In genomic region chrX:2177731-2178326, ce11 we compare ENCODE assay signal across 1 worm cellular context.
TF ChIP-seq lines count a peak whose summit lies in the region.

No protein-coding gene starts in this region.

TF ChIP-seq in whole organism, L1 larva, 84 proteins besides CTCF, POLR2A, EP300 and RAD21 (continued from another document):
- TF ChIP-seq unc-86 (tag; optimal IDR thresholded peaks at IDR 0.05; lab: Kevin White, UChicago) (no peak), nhr-28 (tag; optimal IDR thresholded peaks at IDR 0.05; lab: Kevin White, UChicago) (no peak), skn-1 (tag; optimal IDR thresholded peaks at IDR 0.05; lab: Kevin White, UChicago) (no peak), lir-3 (tag; optimal IDR thresholded peaks at IDR 0.05; lab: Kevin White, UChicago; ENCODE audit: poor library complexity) (no peak), unc-62 (GFP tag; optimal IDR thresholded peaks at IDR 0.05; lab: Kevin White, UChicago) (no peak), zag-1 (tag; optimal IDR thresholded peaks at IDR 0.05; lab: Kevin White, UChicago) (no peak), ceh-88 (GFP tag; IDR thresholded peaks at IDR 0.05; lab: Robert Waterston, UW) (no peak), unc-30 (tag; optimal IDR thresholded peaks at IDR 0.05; lab: Kevin White, UChicago) (no peak), nhr-77 (tag; optimal IDR thresholded peaks at IDR 0.05; lab: Kevin White, UChicago) (no peak), pag-3 (tag; optimal IDR thresholded peaks at IDR 0.05; lab: Kevin White, UChicago; ENCODE audit: borderline replicate concordance, insufficient read depth) (no peak), sptf-1 (tag; optimal IDR thresholded peaks at IDR 0.05; lab: Kevin White, UChicago) (no peak), zip-4 (GFP tag; optimal IDR thresholded peaks at IDR 0.05; lab: Kevin White, UChicago) (no peak), nhr-90 (tag; optimal IDR thresholded peaks at IDR 0.05; lab: Kevin White, UChicago; ENCODE audit: poor library complexity) (peak; percentile 54), fkh-10 (GFP tag; optimal IDR thresholded peaks at IDR 0.05; lab: Kevin White, UChicago) (no peak), lin-13 (GFP tag; optimal IDR thresholded peaks at IDR 0.05; lab: Kevin White, UChicago) (no peak), elt-3 (tag; optimal IDR thresholded peaks at IDR 0.05; lab: Kevin White, UChicago) (peak in 5 of 6 experiments; percentile 44 to 72 (median 68)), ces-1 (GFP tag; optimal IDR thresholded peaks at IDR 0.05; lab: Kevin White, UChicago) (no peak), nhr-85 (tag; lab: Kevin White, UChicago) (peak; percentile 88), ceh-90 (tag; optimal IDR thresholded peaks at IDR 0.05; lab: Kevin White, UChicago) (no peak), hpl-2 (GFP tag; optimal IDR thresholded peaks at IDR 0.05; lab: Kevin White, UChicago) (no peak), fkh-8 (tag; optimal IDR thresholded peaks at IDR 0.05; lab: Kevin White, UChicago) (no peak), pqm-1 (tag; optimal IDR thresholded peaks at IDR 0.05; lab: Kevin White, UChicago) (no peak), Y116A8C.19 (tag; optimal IDR thresholded peaks at IDR 0.05; lab: Kevin White, UChicago; ENCODE audit: borderline replicate concordance) (no peak), aly-2 (tag; optimal IDR thresholded peaks at IDR 0.05; lab: Kevin White, UChicago) (no peak), fos-1 (tag; optimal IDR thresholded peaks at IDR 0.05; lab: Kevin White, UChicago) (no peak), xbp-1 (tag; optimal IDR thresholded peaks at IDR 0.05; lab: Kevin White, UChicago) (no peak), nhr-71 (tag; optimal IDR thresholded peaks at IDR 0.05; lab: Kevin White, UChicago) (peak; percentile 30), ztf-4 (tag; optimal IDR thresholded peaks at IDR 0.05; lab: Kevin White, UChicago) (no peak), mef-2 (tag; optimal IDR thresholded peaks at IDR 0.05; lab: Kevin White, UChicago) (no peak)
TF ChIP-seq in whole organism, L1 larva: peak in this region for 15.
